Fruit fly (Drosophila melanogaster): Measurements from ENCODE around the gene CG43861.

- TF ChIP-seq kay (GFP tag; ENCODE audit: borderline replicate concordance) (no peak), CG1620 (GFP tag; optimal IDR thresholded peaks at IDR 0.05) (no peak), CG7045 (GFP tag; optimal IDR thresholded peaks at IDR 0.05) (no peak), Hr96 (GFP tag; optimal IDR thresholded peaks at IDR 0.05) (no peak)
Observed at dm6 chr2L:19944309-19945172, 72.5 kb downstream of the CG43861 start.

Measured in whole organism, adult.